Fruit fly (Drosophila melanogaster) whole organism, embryonic: Measurements from ENCODE around the gene CG6923.

Experiments used
- Aef1 ChIP-seq: fragments of 200-800 bp; sonication (Bioruptor generic); IDR thresholded peaks from 3 replicates; pipeline ENCODE4 v1.3.6; 2022; ENCODE audit warnings: missing biosample characterization, missing genetic modification characterization
- C15 ChIP-seq: fragments of 200-800 bp; sonication (Bioruptor generic); IDR thresholded peaks from 3 replicates; pipeline ENCODE4 v1.3.6; 2022; ENCODE audit warnings: missing biosample characterization, missing genetic modification characterization
- CG10431 ChIP-seq: fragments of 200-800 bp; sonication (Bioruptor generic); optimal IDR thresholded peaks from 3 replicates; lab custom pipeline; 2018; ENCODE audit warnings: missing biosample characterization, mild to moderate bottlenecking, missing genetic modification characterization
- CG11398 ChIP-seq: fragments of 200-800 bp; sonication (Bioruptor generic); optimal IDR thresholded peaks from 2 replicates; lab custom pipeline; 2016; ENCODE audit warnings: missing biosample characterization, missing genetic modification characterization
- CG1233 ChIP-seq: fragments of 200-800 bp; sonication (Bioruptor generic); optimal IDR thresholded peaks from 4 replicates; lab custom pipeline; 2018; ENCODE audit warnings: missing biosample characterization, mild to moderate bottlenecking, missing genetic modification characterization
- CG13287 ChIP-seq: fragments of 200-800 bp; sonication (Bioruptor generic); IDR thresholded peaks from 2 replicates; pipeline ENCODE4 v1.3.6; 2022; ENCODE audit warnings: missing biosample characterization, missing genetic modification characterization; ENCODE audit not compliant: partially characterized antibody
- CG14050 ChIP-seq: fragments of 200-800 bp; sonication (Bioruptor generic); IDR thresholded peaks from 3 replicates; pipeline ENCODE4 v1.3.6; 2022; ENCODE audit warnings: missing biosample characterization, missing genetic modification characterization
- CG17186 ChIP-seq: fragments of 200-800 bp; sonication (Bioruptor generic); optimal IDR thresholded peaks from 3 replicates; lab custom pipeline; 2017; ENCODE audit warnings: missing biosample characterization, missing genetic modification reagents, missing genetic modification characterization
- CG18619 ChIP-seq: fragments of 200-800 bp; sonication (Bioruptor generic); optimal IDR thresholded peaks from 3 replicates; lab custom pipeline; 2017; ENCODE audit warnings: missing biosample characterization, mild to moderate bottlenecking, missing genetic modification characterization
- CG18764 ChIP-seq: fragments of 200-800 bp; sonication (Bioruptor generic); optimal IDR thresholded peaks from 3 replicates; lab custom pipeline; 2016; ENCODE audit warnings: missing biosample characterization, missing genetic modification characterization
- CG2120 ChIP-seq: fragments of 200-800 bp; sonication (Bioruptor generic); optimal IDR thresholded peaks from 3 replicates; lab custom pipeline; 2016; ENCODE audit warnings: missing biosample characterization, missing genetic modification characterization
- CG3281 ChIP-seq: fragments of 200-800 bp; sonication (Bioruptor generic); optimal IDR thresholded peaks from 3 replicates; lab custom pipeline; 2017; ENCODE audit warnings: missing biosample characterization, mild to moderate bottlenecking, missing genetic modification characterization
- CG3407 ChIP-seq: fragments of 200-800 bp; sonication (Bioruptor generic); optimal IDR thresholded peaks from 2 replicates; lab custom pipeline; 2018; ENCODE audit warnings: missing biosample characterization, mild to moderate bottlenecking, missing genetic modification characterization
- CG3726 ChIP-seq: fragments of 200-800 bp; sonication (Bioruptor generic); IDR thresholded peaks from 3 replicates; pipeline ENCODE4, ENCODE4 v1.3.6; 2022; ENCODE audit warnings: missing biosample characterization, missing genetic modification characterization
- CG4282 ChIP-seq: fragments of 200-800 bp; sonication (Bioruptor generic); optimal IDR thresholded peaks from 2 replicates; lab custom pipeline; 2016; ENCODE audit warnings: missing biosample characterization, missing genetic modification characterization
- CG4404 ChIP-seq: fragments of 200-800 bp; sonication (Bioruptor generic); IDR thresholded peaks from 2 replicates; pipeline ENCODE4 v1.3.6; 2022; ENCODE audit warnings: missing biosample characterization, missing genetic modification characterization
- CG4820 ChIP-seq: fragments of 200-800 bp; sonication (Bioruptor generic); optimal IDR thresholded peaks from 3 replicates; lab custom pipeline; 2016; ENCODE audit warnings: missing biosample characterization, missing genetic modification characterization
- CG7786 ChIP-seq: fragments of 200-800 bp; sonication (Bioruptor generic); optimal IDR thresholded peaks from 2 replicates; lab custom pipeline; 2016; ENCODE audit warnings: missing biosample characterization, missing genetic modification characterization
- CG7963 ChIP-seq: fragments of 200-800 bp; sonication (Bioruptor generic); IDR thresholded peaks from 3 replicates; pipeline ENCODE4 v1.3.6; 2022; ENCODE audit warnings: missing biosample characterization, missing genetic modification characterization; ENCODE audit not compliant: partially characterized antibody
- CG9437 ChIP-seq: fragments of 200-800 bp; sonication (Bioruptor generic); optimal IDR thresholded peaks from 2 replicates; lab custom pipeline; 2018; ENCODE audit warnings: missing biosample characterization, mild to moderate bottlenecking, missing genetic modification characterization
- CkIIα-i1 ChIP-seq: fragments of 200-800 bp; sonication (Bioruptor generic); IDR thresholded peaks from 2 replicates; pipeline ENCODE4 v1.3.6; 2022; ENCODE audit warnings: missing biosample characterization, missing genetic modification characterization
- CoRest ChIP-seq: fragments of 200-800 bp; sonication (Bioruptor generic); optimal IDR thresholded peaks from 3 replicates; lab custom pipeline; 2018; ENCODE audit warnings: missing biosample characterization, mild to moderate bottlenecking, missing genetic modification characterization, moderate library complexity
- D19B ChIP-seq: fragments of 200-800 bp; sonication (Bioruptor generic); optimal IDR thresholded peaks from 2 replicates; lab custom pipeline; 2017; ENCODE audit warnings: missing biosample characterization, mild to moderate bottlenecking, missing genetic modification characterization
- Dad ChIP-seq: fragments of 200-800 bp; sonication (Bioruptor generic); optimal IDR thresholded peaks from 3 replicates; lab custom pipeline; 2016; ENCODE audit warnings: missing biosample characterization, missing genetic modification characterization
- Dfd ChIP-seq, 2 experiments: fragments of >200 bp; optimal IDR thresholded peaks; 2 replicates each; lab custom pipeline; 2017; ENCODE audit warnings: missing biosample characterization in 2 of 2, missing genetic modification characterization in 2 of 2
- Dref ChIP-seq: fragments of 200-800 bp; sonication (Bioruptor generic); IDR thresholded peaks from 2 replicates; pipeline ENCODE4 v1.3.6; 2022; ENCODE audit warnings: missing biosample characterization, missing genetic modification characterization
- E2f1 ChIP-seq: fragments of 200-800 bp; sonication (Bioruptor generic); IDR thresholded peaks from 2 replicates; pipeline ENCODE4 v1.3.6; 2022; ENCODE audit warnings: missing biosample characterization, missing genetic modification characterization
- HHEX ChIP-seq: fragments of 200-800 bp; sonication (Bioruptor generic); optimal IDR thresholded peaks from 3 replicates; lab custom pipeline; 2017; ENCODE audit warnings: missing biosample characterization, mild to moderate bottlenecking, missing genetic modification characterization, missing genetic modification reagents
- HLHmδ ChIP-seq: fragments of 200-800 bp; sonication (Bioruptor generic); optimal IDR thresholded peaks from 2 replicates; lab custom pipeline; 2018; ENCODE audit warnings: missing biosample characterization, mild to moderate bottlenecking, missing genetic modification characterization, moderate library complexity
- Hr78 ChIP-seq, 2 experiments: fragments of 200-800 bp in 1 of 2; fragments of >200 bp in 1 of 2; sonication (Bioruptor generic) in 1 of 2; optimal IDR thresholded peaks; 2 replicates each; lab custom pipeline; 2017 to 2019; ENCODE audit warnings: missing biosample characterization in 2 of 2, missing genetic modification characterization in 2 of 2, mild to moderate bottlenecking in 1 of 2, moderate library complexity in 1 of 2
- Nf-YB ChIP-seq: fragments of 200-800 bp; sonication (Bioruptor generic); optimal IDR thresholded peaks from 3 replicates; lab custom pipeline; 2019; ENCODE audit warnings: missing biosample characterization, mild to moderate bottlenecking, missing genetic modification characterization, moderate library complexity
- Side ChIP-seq: fragments of 200-800 bp; sonication (Bioruptor generic); optimal IDR thresholded peaks from 2 replicates; lab custom pipeline; 2016; ENCODE audit warnings: missing biosample characterization, missing genetic modification characterization
- Sin3A ChIP-seq: fragments of >200 bp; optimal IDR thresholded peaks from 2 replicates; lab custom pipeline; 2018
- Spps ChIP-seq: fragments of 200-800 bp; sonication (Bioruptor generic); optimal IDR thresholded peaks from 2 replicates; lab custom pipeline; 2018; ENCODE audit warnings: missing biosample characterization, mild to moderate bottlenecking, missing genetic modification characterization
- Xbp1 ChIP-seq: fragments of 200-800 bp; sonication (Bioruptor generic); optimal IDR thresholded peaks from 3 replicates; lab custom pipeline; 2016; ENCODE audit warnings: missing biosample characterization, mild to moderate bottlenecking, missing genetic modification characterization
- Xrp1 ChIP-seq: fragments of 200-800 bp; sonication (Bioruptor generic); IDR thresholded peaks from 2 replicates; pipeline ENCODE4 v1.3.6; 2022; ENCODE audit warnings: missing biosample characterization, missing genetic modification characterization
- ara ChIP-seq: fragments of 200-800 bp; sonication (Bioruptor generic); IDR thresholded peaks from 2 replicates; pipeline ENCODE4 v1.3.6; 2022; ENCODE audit warnings: missing biosample characterization, missing genetic modification characterization
- ato ChIP-seq: fragments of 200-800 bp; sonication (Bioruptor generic); IDR thresholded peaks from 2 replicates; pipeline ENCODE4 v1.3.6; 2022; ENCODE audit warnings: missing biosample characterization, missing genetic modification characterization; ENCODE audit not compliant: partially characterized antibody
- bowl ChIP-seq: fragments of 200-800 bp; sonication (Bioruptor generic); IDR thresholded peaks from 2 replicates; pipeline ENCODE4 v1.3.6; 2022; ENCODE audit warnings: missing biosample characterization, missing genetic modification characterization
- ewg ChIP-seq: fragments of 200-800 bp; sonication (Bioruptor generic); optimal IDR thresholded peaks from 3 replicates; lab custom pipeline; 2017; ENCODE audit warnings: mild to moderate bottlenecking, missing biosample characterization, missing genetic modification reagents, missing genetic modification characterization
- gcm2 ChIP-seq: fragments of 200-800 bp; sonication (Bioruptor generic); optimal IDR thresholded peaks from 2 replicates; lab custom pipeline; 2016; ENCODE audit warnings: missing biosample characterization, missing genetic modification characterization
- klu ChIP-seq: fragments of 200-800 bp; sonication (Bioruptor generic); IDR thresholded peaks from 2 replicates; pipeline ENCODE4 v1.3.6; 2022; ENCODE audit warnings: missing biosample characterization, missing genetic modification characterization
- lmd ChIP-seq: fragments of 200-800 bp; sonication (Bioruptor generic); IDR thresholded peaks from 2 replicates; pipeline ENCODE4 v1.3.6; 2022; ENCODE audit warnings: missing biosample characterization, missing genetic modification characterization
- mam ChIP-seq: fragments of 200-800 bp; sonication (Bioruptor generic); optimal IDR thresholded peaks from 3 replicates; lab custom pipeline; 2016; ENCODE audit warnings: missing biosample characterization, missing genetic modification characterization
- mirr ChIP-seq: fragments of 200-800 bp; sonication (Bioruptor generic); optimal IDR thresholded peaks from 3 replicates; lab custom pipeline; 2018; ENCODE audit warnings: missing biosample characterization, mild to moderate bottlenecking, missing genetic modification characterization
- onecut ChIP-seq: fragments of 200-800 bp; sonication (Bioruptor generic); IDR thresholded peaks from 2 replicates; pipeline ENCODE4 v1.3.6; 2022; ENCODE audit warnings: missing biosample characterization, missing genetic modification characterization
- p53 ChIP-seq: fragments of 200-800 bp; sonication (Bioruptor generic); optimal IDR thresholded peaks from 2 replicates; lab custom pipeline; 2016; ENCODE audit warnings: missing biosample characterization, missing genetic modification characterization
- pfk ChIP-seq: fragments of 200-800 bp; sonication (Bioruptor generic); optimal IDR thresholded peaks from 2 replicates; lab custom pipeline; 2018; ENCODE audit warnings: missing biosample characterization, mild to moderate bottlenecking, missing genetic modification characterization, moderate library complexity
- pros ChIP-seq: fragments of 200-800 bp; sonication (Bioruptor generic); optimal IDR thresholded peaks from 3 replicates; lab custom pipeline; 2019; ENCODE audit warnings: missing biosample characterization, mild to moderate bottlenecking, missing genetic modification characterization, moderate library complexity
- tap ChIP-seq: fragments of 200-800 bp; optimal IDR thresholded peaks from 3 replicates; lab custom pipeline; 2019; ENCODE audit warnings: missing biosample characterization, mild to moderate bottlenecking, missing genetic modification characterization, moderate library complexity
- tgo ChIP-seq: fragments of 200-800 bp; sonication (Bioruptor generic); IDR thresholded peaks from 3 replicates; pipeline ENCODE4 v1.3.6; 2022; ENCODE audit warnings: missing biosample characterization, missing genetic modification characterization

CG6923 gene

dm6 chr3R:11786695-11787226, 36.9 kb upstream of the CG6923 start, which contains the start of the genes prd1 and HisCl1 (continued):
- TF ChIP-seq Dref (GFP tag; lab: Robert Waterston, UW) = peak; percentile 49
- peak; percentile 27 for TF ChIP-seq Side (GFP tag; lab: Kevin White, UChicago)
- no peak for TF ChIP-seq tap (tag; lab: Kevin White, UChicago)
- peak; percentile 60 for TF ChIP-seq CG7786
- no peak for TF ChIP-seq C15
- TF ChIP-seq CG3726 (GFP tag; lab: Robert Waterston, UW) = no peak
- TF ChIP-seq CG7963 (GFP tag; lab: Robert Waterston, UW) = no peak
- no peak for TF ChIP-seq CG1233 (GFP tag; lab: Kevin White, UChicago)
- peak; percentile 68 for TF ChIP-seq CG9437 (GFP tag; lab: Kevin White, UChicago)
- TF ChIP-seq bowl (GFP tag; lab: Robert Waterston, UW) = no peak
- peak; percentile 14 for TF ChIP-seq CG4820 (GFP tag; lab: Kevin White, UChicago)
- TF ChIP-seq Aef1 = peak; percentile 63
- peak; percentile 35; the same call in 1 of the 3 replicates for TF ChIP-seq CG14050 (GFP tag; lab: Robert Waterston, UW)
- TF ChIP-seq CG10431 (GFP tag; lab: Kevin White, UChicago) = no peak
- TF ChIP-seq ato (GFP tag; lab: Robert Waterston, UW) = no peak
- TF ChIP-seq CoRest (tag; lab: Kevin White, UChicago) = peak; percentile 91
- peak; percentile 76 for TF ChIP-seq HHEX (GFP tag; lab: Kevin White, UChicago)
- peak; percentile 76 for TF ChIP-seq Xbp1 (GFP tag; lab: Kevin White, UChicago)
- TF ChIP-seq CG18619 (GFP tag; lab: Kevin White, UChicago) = peak; percentile 78
- peak; percentile 99 for TF ChIP-seq onecut (GFP tag; lab: Robert Waterston, UW)
- peak in 1 of 2 experiments; percentile 100 for TF ChIP-seq Hr78 (GFP tag; optimal IDR thresholded peaks at IDR 0.05; lab: Kevin White, UChicago)
- TF ChIP-seq pros (GFP tag; lab: Kevin White, UChicago) = peak; percentile 36
- TF ChIP-seq tgo = peak; percentile 53; the same call in 2 of the 3 replicates
- peak; percentile 44 for TF ChIP-seq D19B (GFP tag; lab: Kevin White, UChicago)
- peak; percentile 71 for TF ChIP-seq CG3281
- TF ChIP-seq CG13287 (GFP tag; lab: Robert Waterston, UW) = peak; percentile 38; the same call in 1 of the 2 replicates
- no peak for TF ChIP-seq pfk (GFP tag; lab: Kevin White, UChicago)
- TF ChIP-seq CG4404 (GFP tag; lab: Robert Waterston, UW) = peak; percentile 51; the same call in 1 of the 2 replicates
- TF ChIP-seq CG3407 (GFP tag; lab: Kevin White, UChicago) = peak; percentile 46
- TF ChIP-seq gcm2 = peak; percentile 33
- TF ChIP-seq CG11398 (GFP tag; lab: Kevin White, UChicago) = no peak
- peak; percentile 72 for TF ChIP-seq Sin3A (lab: Kevin White, UChicago)
- peak; percentile 9 for TF ChIP-seq CG18764
- TF ChIP-seq CG2120 (GFP tag; lab: Kevin White, UChicago) = peak; percentile 87
- TF ChIP-seq mirr (GFP tag; lab: Kevin White, UChicago) = peak; percentile 34
- peak; percentile 84 for TF ChIP-seq CG17186
- peak; percentile 73 for TF ChIP-seq mam (GFP tag; lab: Kevin White, UChicago)
- TF ChIP-seq CkIIα-i1 (GFP tag; lab: Robert Waterston, UW) = no peak
- peak; percentile 67 for TF ChIP-seq lmd (GFP tag; lab: Robert Waterston, UW)
- TF ChIP-seq Dfd (GFP tag; optimal IDR thresholded peaks at IDR 0.05; lab: Kevin White, UChicago) = no peak
- no peak for TF ChIP-seq Nf-YB (GFP tag; lab: Kevin White, UChicago)
- TF ChIP-seq ewg (GFP tag; lab: Kevin White, UChicago) = no peak
- TF ChIP-seq E2f1 = peak; percentile 55
- no peak for TF ChIP-seq Spps
- peak; percentile 41; the same call in 1 of the 2 replicates for TF ChIP-seq klu (GFP tag; lab: Robert Waterston, UW)
- peak; percentile 45 for TF ChIP-seq p53 (GFP tag; lab: Kevin White, UChicago)
- TF ChIP-seq CG4282 = no peak
- peak; percentile 58 for TF ChIP-seq Dad (GFP tag; lab: Kevin White, UChicago)
- TF ChIP-seq Xrp1 (GFP tag; lab: Robert Waterston, UW) = peak; percentile 39; the same call in 1 of the 2 replicates
- no peak for TF ChIP-seq ara (GFP tag; lab: Robert Waterston, UW)
- TF ChIP-seq HLHmδ (GFP tag; lab: Kevin White, UChicago) = peak; percentile 40
